Fruit fly (Drosophila melanogaster): Measurements from ENCODE around the gene how.

DNA sequence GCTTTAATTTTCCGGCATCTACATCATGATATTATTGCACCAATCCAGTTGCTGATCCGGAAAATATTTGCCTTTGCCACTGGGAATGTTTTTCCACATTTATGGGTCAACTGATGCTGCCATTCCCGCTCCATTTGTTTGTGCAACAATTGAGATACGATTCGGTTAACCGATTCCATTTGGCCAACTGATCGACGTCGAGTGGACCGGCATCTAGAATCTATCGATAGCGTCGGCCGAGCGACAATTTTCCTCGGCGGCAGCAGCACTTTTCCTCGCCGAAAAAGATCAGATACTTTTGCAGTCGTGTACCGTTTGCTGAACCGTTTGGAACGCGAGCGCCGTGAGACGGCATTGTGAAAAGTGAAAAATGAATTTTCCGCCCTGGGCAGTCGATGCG is 77.8 kb downstream of the how start, which contains the start of gene CG42390:
- TF ChIP-seq CG16779 (tag; optimal IDR thresholded peaks at IDR 0.05) (no peak), OdsH (GFP tag; optimal IDR thresholded peaks at IDR 0.05) (no peak), Lpt (GFP tag; optimal IDR thresholded peaks at IDR 0.05) (no peak), eg (GFP tag; IDR thresholded peaks at IDR 0.05) (no peak), CG31627 (GFP tag; optimal IDR thresholded peaks at IDR 0.05) (no peak), Ets96B (tag; optimal IDR thresholded peaks at IDR 0.05) (no peak), topi (GFP tag; optimal IDR thresholded peaks at IDR 0.05) (no peak), Met (GFP tag; optimal IDR thresholded peaks at IDR 0.05) (no peak), fkh (GFP tag; optimal IDR thresholded peaks at IDR 0.05) (no peak), Sox102F (GFP tag; optimal IDR thresholded peaks at IDR 0.05) (no peak), CG11902 (GFP tag; optimal IDR thresholded peaks at IDR 0.05) (no peak), CG7368 (GFP tag; optimal IDR thresholded peaks at IDR 0.05) (no peak)

Data from whole organism, prepupa.